Worm (Caenorhabditis elegans): ENCODE results near the gene mdt-9.
"Not testable (repeated sequence)": the region's sequence is repeated elsewhere in the genome, so short reads cannot be mapped to it uniquely, and the experiment has no call there.

mdt-9 gene

ce11 chrIV:13408018-13408417, 21.8 kb downstream of the mdt-9 start, which contains the start of gene Y62E10A.19:
Gene Y62E10A.19 (minus strand): TSS chrIV:13408306.
- no peak for TF ChIP-seq ztf-23 (GFP tag; IDR thresholded peaks at IDR 0.05)
- no peak for TF ChIP-seq cog-1 (tag; optimal IDR thresholded peaks at IDR 0.05)
- no peak for TF ChIP-seq med-1 (GFP tag; optimal IDR thresholded peaks at IDR 0.05; ENCODE audit: insufficient read depth)
- no peak for TF ChIP-seq tab-1 (GFP tag; IDR thresholded peaks at IDR 0.05)
- TF ChIP-seq klf-2 (GFP tag; conservative IDR thresholded peaks at IDR 0.05) = no peak
- TF ChIP-seq T22C8.4 (GFP tag; IDR thresholded peaks at IDR 0.05) = no peak
- no peak for TF ChIP-seq ref-1 (GFP tag; conservative IDR thresholded peaks at IDR 0.05)
- no peak for TF ChIP-seq ztf-29 (GFP tag; IDR thresholded peaks at IDR 0.05)
- TF ChIP-seq flt-1 (GFP tag; IDR thresholded peaks at IDR 0.05) = no peak

ce11 chrIV:13412845-13413383, 26.7 kb downstream of the mdt-9 start, which contains the start of gene gcl-1:
Gene gcl-1 (minus strand): TSS chrIV:13412895.
- TF ChIP-seq cog-1 (tag; optimal IDR thresholded peaks at IDR 0.05) (peak; percentile 28), flt-1 (GFP tag; IDR thresholded peaks at IDR 0.05) (no peak), ztf-29 (GFP tag; IDR thresholded peaks at IDR 0.05) (peak; percentile 57; the same call in 1 of the 2 replicates)

- TF ChIP-seq cog-1 (tag; optimal IDR thresholded peaks at IDR 0.05) (no peak), ztf-23 (GFP tag; IDR thresholded peaks at IDR 0.05) (no peak), flt-1 (GFP tag; IDR thresholded peaks at IDR 0.05) (no peak), tab-1 (GFP tag; IDR thresholded peaks at IDR 0.05) (no peak), med-1 (GFP tag; optimal IDR thresholded peaks at IDR 0.05; ENCODE audit: insufficient read depth) (no peak), T22C8.4 (GFP tag; IDR thresholded peaks at IDR 0.05) (no peak), ztf-29 (GFP tag; IDR thresholded peaks at IDR 0.05) (no peak), ref-1 (GFP tag; conservative IDR thresholded peaks at IDR 0.05) (no peak), klf-2 (GFP tag; conservative IDR thresholded peaks at IDR 0.05) (no peak)
Measured at ce11 chrIV:13415739-13416271, 29.6 kb downstream of the mdt-9 start, which contains the start of the genes pik-1 and aptf-2. Gene pik-1 (plus strand): TSS chrIV:13416041. Gene aptf-2 (minus strand): TSS chrIV:13416051.

ce11 chrIV:13422200-13422599, 36.0 kb downstream of the mdt-9 start, which contains the start of gene nol-9:
Gene nol-9 (plus strand): TSS chrIV:13422500.
- TF ChIP-seq tab-1 (GFP tag; IDR thresholded peaks at IDR 0.05) = no peak
- TF ChIP-seq ztf-29 (GFP tag; IDR thresholded peaks at IDR 0.05) = no peak
- TF ChIP-seq T22C8.4 (GFP tag; IDR thresholded peaks at IDR 0.05) = no peak
- no peak for TF ChIP-seq flt-1 (GFP tag; IDR thresholded peaks at IDR 0.05)
- TF ChIP-seq klf-2 (GFP tag; conservative IDR thresholded peaks at IDR 0.05) = no peak
- TF ChIP-seq med-1 (GFP tag; optimal IDR thresholded peaks at IDR 0.05; ENCODE audit: insufficient read depth) = no peak
- no peak for TF ChIP-seq ref-1 (GFP tag; conservative IDR thresholded peaks at IDR 0.05)
- TF ChIP-seq cog-1 (tag; optimal IDR thresholded peaks at IDR 0.05) = no peak
- TF ChIP-seq ztf-23 (GFP tag; IDR thresholded peaks at IDR 0.05) = no peak

ce11 chrIV:13429240-13429639, 43.1 kb downstream of the mdt-9 start, which contains the start of gene K09B11.4:
Gene K09B11.4 (plus strand): TSS chrIV:13429540.
- TF ChIP-seq med-1 (GFP tag; optimal IDR thresholded peaks at IDR 0.05; ENCODE audit: insufficient read depth) = no peak
- TF ChIP-seq cog-1 (tag; optimal IDR thresholded peaks at IDR 0.05) = no peak
- no peak for TF ChIP-seq klf-2 (GFP tag; conservative IDR thresholded peaks at IDR 0.05)
- no peak for TF ChIP-seq ref-1 (GFP tag; conservative IDR thresholded peaks at IDR 0.05)
- TF ChIP-seq ztf-29 (GFP tag; IDR thresholded peaks at IDR 0.05) = no peak
- no peak for TF ChIP-seq tab-1 (GFP tag; IDR thresholded peaks at IDR 0.05)
- TF ChIP-seq flt-1 (GFP tag; IDR thresholded peaks at IDR 0.05) = no peak
- no peak for TF ChIP-seq T22C8.4 (GFP tag; IDR thresholded peaks at IDR 0.05)
- no peak for TF ChIP-seq ztf-23 (GFP tag; IDR thresholded peaks at IDR 0.05)

- TF ChIP-seq tab-1 (GFP tag; IDR thresholded peaks at IDR 0.05) = 0 out of 2 replicates have a peak, but pooled peaks have one; percentile 52
Measured at ce11 chrIV:13430137-13430536, 44.0 kb downstream of the mdt-9 start.

ce11 chrIV:13433904-13434303, 47.7 kb downstream of the mdt-9 start, which contains the start of gene K09B11.5:
Gene K09B11.5 (minus strand): TSS chrIV:13434004.
- TF ChIP-seq T22C8.4 (GFP tag; IDR thresholded peaks at IDR 0.05); tab-1 (GFP tag; IDR thresholded peaks at IDR 0.05); ref-1 (GFP tag; conservative IDR thresholded peaks at IDR 0.05): not testable (repeated sequence)
